Fruit fly (Drosophila melanogaster): Measurements from ENCODE around the gene CG14313.

Gene CG14313

DNA sequence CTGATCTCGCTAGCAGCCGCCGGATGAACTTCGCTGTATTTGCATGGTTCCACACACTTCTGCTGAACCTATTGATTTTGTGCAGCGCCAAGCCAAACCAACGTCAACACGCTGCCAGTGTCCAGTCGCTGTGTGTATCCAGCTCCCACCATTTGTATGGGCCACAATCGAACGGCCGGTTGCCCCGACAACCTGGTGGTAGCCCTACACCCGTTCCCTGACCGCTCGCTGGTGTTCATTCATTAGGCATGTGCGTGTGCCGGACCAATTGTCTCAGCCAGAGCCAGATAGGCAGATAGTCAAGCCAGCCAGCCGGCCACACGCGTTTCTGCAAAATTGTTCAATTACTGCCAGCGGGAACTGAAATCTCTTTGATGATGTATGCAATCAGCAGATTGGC is at the start of gene CG14313:
TSS of gene CG14313 (minus strand) at position 101 of the 400 bp plus-strand sequence.
- no peak for TF ChIP-seq Snoo (tag; optimal IDR thresholded peaks at IDR 0.05)
- no peak for TF ChIP-seq CG34367 (tag; optimal IDR thresholded peaks at IDR 0.05)
- no peak for TF ChIP-seq gl (tag; optimal IDR thresholded peaks at IDR 0.05)
- TF ChIP-seq EcR (GFP tag; optimal IDR thresholded peaks at IDR 0.05) = no peak
- TF ChIP-seq Ets98B (GFP tag; IDR thresholded peaks at IDR 0.05) = no peak
- no peak for TF ChIP-seq CG32121 (GFP tag; IDR thresholded peaks at IDR 0.05)
- TF ChIP-seq Pif1B (GFP tag; optimal IDR thresholded peaks at IDR 0.05) = no peak
- TF ChIP-seq CG10348 (GFP tag; IDR thresholded peaks at IDR 0.05) = no peak
- TF ChIP-seq CG15710 (tag; optimal IDR thresholded peaks at IDR 0.05) = no peak
- TF ChIP-seq rn (GFP tag; IDR thresholded peaks at IDR 0.05) = no peak
- no peak for TF ChIP-seq CG17806 (tag; optimal IDR thresholded peaks at IDR 0.05)

DNA sequence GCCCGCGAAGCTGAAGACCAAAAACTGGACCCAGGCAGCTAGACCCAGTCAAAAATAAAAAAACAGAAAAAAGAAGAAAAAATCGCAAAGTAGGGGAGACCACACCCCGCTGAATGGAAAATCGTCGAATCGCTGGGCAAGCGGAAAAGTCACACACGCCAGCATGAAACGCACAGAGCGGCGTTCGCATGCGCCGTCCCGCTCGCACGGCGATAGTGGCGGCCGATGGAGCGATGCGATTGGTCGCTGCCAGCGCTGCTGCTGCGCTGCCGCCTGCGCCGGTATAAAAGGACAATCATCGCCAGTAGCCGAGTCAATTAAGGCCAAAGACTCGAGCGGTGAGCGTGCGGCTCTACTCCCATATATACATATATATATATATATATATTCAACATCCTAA is 44.1 kb upstream of the CG14313 start, which contains the start of gene repo:
TSS of gene repo (plus strand) at position 314 of the 400 bp plus-strand sequence.
- TF ChIP-seq CG14655 (GFP tag; optimal IDR thresholded peaks at IDR 0.05) = no peak
- peak; percentile 61; the same call in 2 of the 3 replicates for TF ChIP-seq CG4496 (GFP tag; IDR thresholded peaks at IDR 0.05)
- peak; percentile 3 for TF ChIP-seq CG13204 (GFP tag; optimal IDR thresholded peaks at IDR 0.05)

DNA sequence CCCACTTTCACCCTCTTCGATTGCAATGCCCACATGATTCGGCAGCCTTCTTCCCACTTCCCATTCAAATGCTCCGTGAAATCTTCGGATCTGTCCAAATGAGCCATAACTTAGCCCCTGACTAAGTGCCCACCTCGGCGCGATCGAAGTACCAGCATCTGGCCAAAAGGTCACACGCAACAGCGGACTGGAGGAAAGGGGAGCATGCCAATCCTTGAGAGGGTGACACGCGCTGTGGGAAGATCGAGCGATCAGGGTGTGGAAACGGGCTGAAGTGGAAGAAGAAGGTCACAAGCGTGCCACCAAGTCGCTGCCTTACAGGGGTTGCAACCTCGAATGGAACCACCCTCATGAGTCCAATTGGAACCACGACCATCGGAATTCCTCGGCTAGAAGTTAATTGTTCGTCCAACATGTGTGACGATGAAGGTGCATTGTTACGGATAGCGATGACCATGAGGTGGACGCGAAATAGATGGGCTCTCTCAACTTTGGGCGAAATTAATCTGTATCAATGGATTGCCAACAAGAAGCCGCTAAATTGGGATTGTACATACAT is 43.0 kb upstream of the CG14313 start:
- TF ChIP-seq D1 (tag; optimal IDR thresholded peaks at IDR 0.05) (no peak), fd96Ca (GFP tag; IDR thresholded peaks at IDR 0.05) (0 out of 3 replicates have a peak, but pooled peaks have one; percentile 14)

DNA sequence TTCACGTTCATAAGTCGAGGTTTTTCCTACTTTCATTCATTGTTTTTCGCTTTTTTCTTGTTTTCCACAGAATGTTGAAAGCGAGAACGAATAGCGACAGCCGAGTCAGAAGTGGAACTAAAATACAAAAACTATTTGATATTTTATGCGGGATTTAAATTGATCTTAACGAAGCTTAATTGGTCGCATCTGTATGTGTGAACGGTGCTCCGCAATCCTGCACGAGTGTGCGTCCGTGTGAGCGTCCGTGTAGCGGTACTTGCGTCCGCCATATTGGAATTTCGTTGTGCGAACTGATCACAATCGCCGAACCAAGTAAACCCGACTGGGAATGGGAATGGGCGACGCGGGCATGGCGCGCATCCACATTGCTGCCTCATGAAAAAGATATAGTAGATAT is 40.4 kb upstream of the CG14313 start:
- TF ChIP-seq CG15710 (tag; optimal IDR thresholded peaks at IDR 0.05) = no peak
- TF ChIP-seq CG10348 (GFP tag; IDR thresholded peaks at IDR 0.05) = no peak
- TF ChIP-seq rn (GFP tag; IDR thresholded peaks at IDR 0.05) = no peak
- no peak for TF ChIP-seq Ets98B (GFP tag; IDR thresholded peaks at IDR 0.05)
- no peak for TF ChIP-seq EcR (GFP tag; optimal IDR thresholded peaks at IDR 0.05)
- TF ChIP-seq CG9948 (tag; optimal IDR thresholded peaks at IDR 0.05) = no peak
- TF ChIP-seq gl (tag; optimal IDR thresholded peaks at IDR 0.05) = no peak

DNA sequence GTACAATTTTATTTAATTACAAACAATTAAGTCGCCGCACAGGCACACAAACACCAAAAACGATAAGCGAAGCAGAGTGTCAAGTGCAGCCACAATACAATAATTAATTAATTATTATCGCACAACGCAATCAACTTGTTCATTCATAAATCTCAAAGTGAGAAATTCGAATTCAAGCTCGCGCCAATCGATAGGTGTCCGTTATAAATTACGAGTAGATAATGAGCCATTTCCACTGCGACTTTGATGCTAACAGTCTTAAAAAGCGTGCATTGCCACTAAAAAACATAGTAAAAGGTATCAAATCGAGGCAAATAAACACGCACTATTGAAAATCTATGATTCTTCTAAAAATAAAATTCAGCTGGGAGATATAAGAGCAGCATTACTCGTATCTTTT is 38.5 kb upstream of the CG14313 start:
- TF ChIP-seq fd96Ca (GFP tag; IDR thresholded peaks at IDR 0.05) (no peak), CG10348 (GFP tag; IDR thresholded peaks at IDR 0.05) (no peak), Pif1A (GFP tag; optimal IDR thresholded peaks at IDR 0.05) (no peak), EcR (GFP tag; optimal IDR thresholded peaks at IDR 0.05) (no peak), CG8159 (tag; optimal IDR thresholded peaks at IDR 0.05) (no peak), CG13204 (GFP tag; optimal IDR thresholded peaks at IDR 0.05) (no peak), rn (GFP tag; IDR thresholded peaks at IDR 0.05) (no peak), CG9948 (tag; optimal IDR thresholded peaks at IDR 0.05) (no peak), Pif1B (GFP tag; optimal IDR thresholded peaks at IDR 0.05) (no peak), CG17806 (tag; optimal IDR thresholded peaks at IDR 0.05) (no peak), CG34367 (tag; optimal IDR thresholded peaks at IDR 0.05) (no peak), Ets98B (GFP tag; IDR thresholded peaks at IDR 0.05) (no peak), gl (tag; optimal IDR thresholded peaks at IDR 0.05) (no peak), CG12605 (GFP tag; IDR thresholded peaks at IDR 0.05) (no peak), CG32121 (GFP tag; IDR thresholded peaks at IDR 0.05) (no peak), CG4496 (GFP tag; IDR thresholded peaks at IDR 0.05) (no peak), Snoo (tag; optimal IDR thresholded peaks at IDR 0.05) (no peak), D1 (tag; optimal IDR thresholded peaks at IDR 0.05) (no peak), CG8301 (tag; optimal IDR thresholded peaks at IDR 0.05) (no peak)

DNA sequence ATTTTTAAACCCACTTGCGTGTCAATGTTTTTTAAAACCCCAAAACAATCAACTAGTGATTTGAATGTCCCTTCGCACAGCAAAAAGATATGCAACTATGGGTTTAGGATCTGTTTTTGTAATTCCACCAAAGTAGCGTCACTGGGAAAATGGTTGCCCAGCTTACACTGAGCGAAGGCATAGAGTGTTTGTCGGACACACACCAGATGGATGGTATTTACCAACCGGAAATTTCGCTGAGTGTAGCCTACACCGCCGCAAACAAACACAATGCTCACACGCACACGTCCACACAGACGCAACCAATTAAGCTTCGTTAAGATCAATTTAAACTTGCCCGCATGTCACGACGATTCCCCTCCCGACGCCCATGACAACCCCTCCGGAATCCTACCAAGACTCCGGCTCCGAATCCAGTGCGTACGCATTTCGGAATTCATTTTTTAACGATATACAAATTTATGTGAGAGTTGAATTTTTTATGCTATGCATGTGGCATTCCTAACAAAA is 37.0 kb upstream of the CG14313 start:
- no peak for TF ChIP-seq CG10348 (GFP tag; IDR thresholded peaks at IDR 0.05)
- TF ChIP-seq Ets98B (GFP tag; IDR thresholded peaks at IDR 0.05) = peak; percentile 29; the same call in 1 of the 2 replicates

DNA sequence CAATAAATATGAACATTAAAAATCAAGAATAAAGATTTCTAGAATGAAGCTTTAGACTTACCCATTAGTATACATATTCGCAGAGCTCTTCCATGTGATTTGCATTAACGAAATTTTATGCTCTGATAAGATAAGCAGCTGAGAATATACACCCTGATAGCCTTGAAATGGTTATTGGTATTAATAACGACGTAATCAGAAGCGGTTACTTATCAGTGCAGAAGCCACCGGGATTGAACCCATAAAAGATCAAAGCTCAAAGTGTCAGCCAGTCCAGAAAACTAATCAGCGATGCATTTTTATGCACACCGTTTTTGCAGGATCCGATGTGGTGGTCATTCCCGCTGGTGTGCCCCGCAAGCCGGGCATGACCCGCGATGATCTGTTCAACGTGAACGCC is 35.6 kb upstream of the CG14313 start:
- TF ChIP-seq Pif1B (GFP tag; optimal IDR thresholded peaks at IDR 0.05) = no peak
- no peak for TF ChIP-seq CG15710 (tag; optimal IDR thresholded peaks at IDR 0.05)
- no peak for TF ChIP-seq CG8301 (tag; optimal IDR thresholded peaks at IDR 0.05)
- no peak for TF ChIP-seq CG10348 (GFP tag; IDR thresholded peaks at IDR 0.05)
- TF ChIP-seq CG17806 (tag; optimal IDR thresholded peaks at IDR 0.05) = no peak
- no peak for TF ChIP-seq Snoo (tag; optimal IDR thresholded peaks at IDR 0.05)
- TF ChIP-seq Pif1A (GFP tag; optimal IDR thresholded peaks at IDR 0.05) = no peak
- TF ChIP-seq CG8159 (tag; optimal IDR thresholded peaks at IDR 0.05) = no peak
- TF ChIP-seq rn (GFP tag; IDR thresholded peaks at IDR 0.05) = no peak
- TF ChIP-seq EcR (GFP tag; optimal IDR thresholded peaks at IDR 0.05) = no peak
- no peak for TF ChIP-seq CG32121 (GFP tag; IDR thresholded peaks at IDR 0.05)
- no peak for TF ChIP-seq CG13204 (GFP tag; optimal IDR thresholded peaks at IDR 0.05)
- TF ChIP-seq Ets98B (GFP tag; IDR thresholded peaks at IDR 0.05) = no peak

Measured in whole organism, pupa.